Fruit fly (Drosophila melanogaster) whole organism, embryonic: ENCODE results near the gene CG14370.
A peak's percentile ranks its signal among the peaks of the same experiment; 100 is the strongest.

Experiments used
- ATbp ChIP-seq: fragments of 200-800 bp; sonication (Bioruptor generic); optimal IDR thresholded peaks from 2 replicates; lab custom pipeline; 2017; ENCODE audit warnings: missing biosample characterization, mild to moderate bottlenecking, missing genetic modification characterization, missing genetic modification reagents
- Awh ChIP-seq: fragments of 200-800 bp; sonication (Bioruptor generic); IDR thresholded peaks from 2 replicates; pipeline ENCODE4, ENCODE4 v1.3.6; 2022; ENCODE audit warnings: missing biosample characterization, missing genetic modification characterization
- Blimp-1 ChIP-seq: fragments of 200-800 bp; sonication (Bioruptor generic); optimal IDR thresholded peaks from 3 replicates; lab custom pipeline; 2018; ENCODE audit warnings: missing biosample characterization, missing genetic modification characterization, mild to moderate bottlenecking, moderate library complexity, missing genetic modification reagents
- CG10979 ChIP-seq: fragments of 200-800 bp; sonication (Bioruptor generic); optimal IDR thresholded peaks from 2 replicates; lab custom pipeline; 2018; ENCODE audit warnings: missing biosample characterization, mild to moderate bottlenecking, missing genetic modification characterization, moderate library complexity
- CG11504 ChIP-seq: fragments of 200-800 bp; sonication (Bioruptor generic); optimal IDR thresholded peaks from 3 replicates; lab custom pipeline; 2019; ENCODE audit warnings: missing biosample characterization, mild to moderate bottlenecking, missing genetic modification characterization, moderate library complexity
- CG12071 ChIP-seq: fragments of 200-800 bp; sonication (Bioruptor generic); optimal IDR thresholded peaks from 3 replicates; lab custom pipeline; 2018; ENCODE audit warnings: missing biosample characterization, mild to moderate bottlenecking, missing genetic modification characterization
- CG12236 ChIP-seq: fragments of 200-800 bp; sonication (Bioruptor generic); optimal IDR thresholded peaks from 2 replicates; lab custom pipeline; 2016; ENCODE audit warnings: missing biosample characterization, missing genetic modification characterization
- CG13424 ChIP-seq: fragments of 200-800 bp; sonication (Bioruptor generic); optimal IDR thresholded peaks from 2 replicates; lab custom pipeline; 2019; ENCODE audit warnings: missing biosample characterization, mild to moderate bottlenecking, missing genetic modification characterization, moderate library complexity
- CG14050 ChIP-seq: fragments of 200-800 bp; sonication (Bioruptor generic); IDR thresholded peaks from 3 replicates; pipeline ENCODE4 v1.3.6; 2022; ENCODE audit warnings: missing biosample characterization, missing genetic modification characterization
- CG15269 ChIP-seq: fragments of 200-800 bp; sonication (Bioruptor generic); optimal IDR thresholded peaks from 2 replicates; lab custom pipeline; 2018; ENCODE audit warnings: missing biosample characterization, mild to moderate bottlenecking, missing genetic modification characterization, moderate library complexity
- CG17359 ChIP-seq: fragments of 200-800 bp; sonication (Bioruptor generic); optimal IDR thresholded peaks from 3 replicates; lab custom pipeline; 2018; ENCODE audit warnings: missing biosample characterization, mild to moderate bottlenecking, missing genetic modification characterization, moderate library complexity
- CG18262 ChIP-seq: fragments of 200-800 bp; optimal IDR thresholded peaks from 3 replicates; lab custom pipeline; 2019; ENCODE audit warnings: missing biosample characterization, mild to moderate bottlenecking, missing genetic modification characterization, moderate library complexity
- CG2678 ChIP-seq: fragments of 200-800 bp; sonication (Bioruptor generic); optimal IDR thresholded peaks from 3 replicates; lab custom pipeline; 2019; ENCODE audit warnings: missing biosample characterization, mild to moderate bottlenecking, missing genetic modification characterization, moderate library complexity
- CG30403 ChIP-seq: fragments of 200-800 bp; sonication (Bioruptor generic); optimal IDR thresholded peaks from 3 replicates; lab custom pipeline; 2016; ENCODE audit warnings: missing biosample characterization, missing genetic modification characterization
- CG31441 ChIP-seq: fragments of 200-800 bp; sonication (Bioruptor generic); IDR thresholded peaks from 2 replicates; pipeline ENCODE4 v1.3.6; 2022; ENCODE audit warnings: missing biosample characterization, missing genetic modification characterization
- CG4424 ChIP-seq: fragments of 200-800 bp; sonication (Bioruptor generic); optimal IDR thresholded peaks from 3 replicates; lab custom pipeline; 2016; ENCODE audit warnings: missing biosample characterization, missing genetic modification characterization
- CG4820 ChIP-seq: fragments of 200-800 bp; sonication (Bioruptor generic); optimal IDR thresholded peaks from 3 replicates; lab custom pipeline; 2016; ENCODE audit warnings: missing biosample characterization, missing genetic modification characterization
- CG7839 ChIP-seq: fragments of 200-800 bp; sonication (Bioruptor generic); optimal IDR thresholded peaks from 3 replicates; lab custom pipeline; 2018; ENCODE audit warnings: missing biosample characterization, mild to moderate bottlenecking, missing genetic modification characterization, moderate library complexity
- CG8388 ChIP-seq: fragments of 200-800 bp; sonication (Bioruptor generic); optimal IDR thresholded peaks from 2 replicates; lab custom pipeline; 2019; ENCODE audit warnings: missing biosample characterization, mild to moderate bottlenecking, missing genetic modification characterization, moderate library complexity
- CG9437 ChIP-seq: fragments of 200-800 bp; sonication (Bioruptor generic); optimal IDR thresholded peaks from 2 replicates; lab custom pipeline; 2018; ENCODE audit warnings: missing biosample characterization, mild to moderate bottlenecking, missing genetic modification characterization
- D ChIP-seq, 2 experiments: fragments of 200-800 bp in 1 of 2; fragments of >200 bp in 1 of 2; sonication (Bioruptor generic) in 1 of 2; optimal IDR thresholded peaks; 2 replicates in 1 of 2; 3 replicates in 1 of 2; lab custom pipeline; 2017; ENCODE audit warnings: mild to moderate bottlenecking in 1 of 2, missing biosample characterization in 1 of 2, missing genetic modification characterization in 1 of 2, missing genetic modification reagents in 1 of 2
- D19A ChIP-seq: fragments of 200-800 bp; optimal IDR thresholded peaks from 3 replicates; lab custom pipeline; 2019; ENCODE audit warnings: missing biosample characterization, mild to moderate bottlenecking, missing genetic modification characterization, moderate library complexity
- Deaf1 ChIP-seq: fragments of 200-800 bp; optimal IDR thresholded peaks from 3 replicates; lab custom pipeline; 2019; ENCODE audit warnings: missing biosample characterization, mild to moderate bottlenecking, missing genetic modification characterization, moderate library complexity
- Hr3 ChIP-seq: fragments of 200-800 bp; sonication (Bioruptor generic); optimal IDR thresholded peaks from 3 replicates; lab custom pipeline; 2016; ENCODE audit warnings: missing biosample characterization, missing genetic modification characterization
- Hr78 ChIP-seq, 2 experiments: fragments of 200-800 bp in 1 of 2; fragments of >200 bp in 1 of 2; sonication (Bioruptor generic) in 1 of 2; optimal IDR thresholded peaks; 2 replicates each; lab custom pipeline; 2017 to 2019; ENCODE audit warnings: missing biosample characterization in 2 of 2, missing genetic modification characterization in 2 of 2, mild to moderate bottlenecking in 1 of 2, moderate library complexity in 1 of 2
- Kr ChIP-seq: fragments of 200-800 bp; sonication (Bioruptor generic); optimal IDR thresholded peaks from 2 replicates; lab custom pipeline; 2017; ENCODE audit warnings: missing biosample characterization, mild to moderate bottlenecking, missing genetic modification characterization
- Oaz ChIP-seq: fragments of 200-800 bp; sonication (Bioruptor generic); IDR thresholded peaks from 2 replicates; pipeline ENCODE4 v1.3.6; 2022; ENCODE audit warnings: missing biosample characterization, missing genetic modification characterization
- Oli ChIP-seq: fragments of 200-800 bp; sonication (Bioruptor generic); optimal IDR thresholded peaks from 2 replicates; lab custom pipeline; 2018; ENCODE audit warnings: missing biosample characterization, mild to moderate bottlenecking, missing genetic modification characterization, moderate library complexity
- Ptx1 ChIP-seq: fragments of 200-800 bp; sonication (Bioruptor generic); IDR thresholded peaks from 2 replicates; pipeline ENCODE4 v1.3.6; 2022; ENCODE audit warnings: missing biosample characterization, missing genetic modification characterization
- Six4 ChIP-seq: fragments of 200-800 bp; sonication (Bioruptor generic); optimal IDR thresholded peaks from 2 replicates; lab custom pipeline; 2016; ENCODE audit warnings: missing biosample characterization, missing genetic modification characterization
- Sox102F ChIP-seq: fragments of 200-800 bp; sonication (Bioruptor generic); optimal IDR thresholded peaks from 2 replicates; lab custom pipeline; 2018; ENCODE audit warnings: missing biosample characterization, mild to moderate bottlenecking, missing genetic modification characterization, moderate library complexity
- Xbp1 ChIP-seq: fragments of 200-800 bp; sonication (Bioruptor generic); optimal IDR thresholded peaks from 3 replicates; lab custom pipeline; 2016; ENCODE audit warnings: missing biosample characterization, mild to moderate bottlenecking, missing genetic modification characterization
- abd-A ChIP-seq: fragments of 200-800 bp; sonication (Bioruptor generic); optimal IDR thresholded peaks from 3 replicates; lab custom pipeline; 2019; ENCODE audit warnings: missing biosample characterization, mild to moderate bottlenecking, missing genetic modification characterization, moderate library complexity
- az2 ChIP-seq: fragments of 200-800 bp; sonication (Bioruptor generic); optimal IDR thresholded peaks from 3 replicates; lab custom pipeline; 2016; ENCODE audit warnings: missing biosample characterization, missing genetic modification characterization
- dmrt99B ChIP-seq: fragments of 200-800 bp; sonication (Bioruptor generic); optimal IDR thresholded peaks from 2 replicates; lab custom pipeline; 2018; ENCODE audit warnings: missing biosample characterization, mild to moderate bottlenecking, missing genetic modification characterization, moderate library complexity
- ewg ChIP-seq: fragments of 200-800 bp; sonication (Bioruptor generic); optimal IDR thresholded peaks from 3 replicates; lab custom pipeline; 2017; ENCODE audit warnings: mild to moderate bottlenecking, missing biosample characterization, missing genetic modification reagents, missing genetic modification characterization
- fd96Cb ChIP-seq: fragments of 200-800 bp; sonication (Bioruptor generic); optimal IDR thresholded peaks from 2 replicates; lab custom pipeline; 2018; ENCODE audit warnings: missing biosample characterization, mild to moderate bottlenecking, missing genetic modification characterization, moderate library complexity
- gem ChIP-seq: fragments of 200-800 bp; sonication (Bioruptor generic); optimal IDR thresholded peaks from 2 replicates; lab custom pipeline; 2019; ENCODE audit warnings: missing biosample characterization, mild to moderate bottlenecking, missing genetic modification characterization, moderate library complexity
- kah ChIP-seq: fragments of 200-800 bp; sonication (Bioruptor generic); optimal IDR thresholded peaks from 2 replicates; lab custom pipeline; 2018; ENCODE audit warnings: missing biosample characterization, mild to moderate bottlenecking, missing genetic modification characterization
- kni ChIP-seq: fragments of 200-800 bp; sonication (Bioruptor generic); optimal IDR thresholded peaks from 3 replicates; lab custom pipeline; 2017; ENCODE audit warnings: mild to moderate bottlenecking, missing biosample characterization, missing genetic modification reagents, missing genetic modification characterization
- nerfin-2 ChIP-seq: fragments of 200-800 bp; sonication (Bioruptor generic); IDR thresholded peaks from 2 replicates; pipeline ENCODE4 v1.3.6; 2022; ENCODE audit warnings: missing biosample characterization, missing genetic modification characterization; ENCODE audit not compliant: partially characterized antibody
- nmo ChIP-seq: fragments of 200-800 bp; sonication (Bioruptor generic); optimal IDR thresholded peaks from 2 replicates; lab custom pipeline; 2018; ENCODE audit warnings: missing biosample characterization, mild to moderate bottlenecking, missing genetic modification characterization, moderate library complexity
- pum ChIP-seq: fragments of 200-800 bp; sonication (Bioruptor generic); optimal IDR thresholded peaks from 2 replicates; lab custom pipeline; 2016; ENCODE audit warnings: missing biosample characterization, missing genetic modification characterization
- sens ChIP-seq: fragments of 200-800 bp; sonication (Bioruptor generic); peaks from one replicate; lab custom pipeline; 2016; ENCODE audit warnings: missing biosample characterization, missing genetic modification characterization
- sqz ChIP-seq: fragments of 200-800 bp; sonication (Bioruptor generic); optimal IDR thresholded peaks from 3 replicates; lab custom pipeline; 2018; ENCODE audit warnings: missing biosample characterization, mild to moderate bottlenecking, missing genetic modification characterization
- tap ChIP-seq: fragments of 200-800 bp; optimal IDR thresholded peaks from 3 replicates; lab custom pipeline; 2019; ENCODE audit warnings: missing biosample characterization, mild to moderate bottlenecking, missing genetic modification characterization, moderate library complexity
- twi ChIP-seq: fragments of 200-800 bp; optimal IDR thresholded peaks from 2 replicates; lab custom pipeline; 2019; ENCODE audit warnings: missing biosample characterization, mild to moderate bottlenecking, missing genetic modification characterization, moderate library complexity
- vvl ChIP-seq: fragments of 200-800 bp; sonication (Bioruptor generic); IDR thresholded peaks from 2 replicates; pipeline ENCODE4 v1.3.6; 2022; ENCODE audit warnings: missing biosample characterization, missing genetic modification characterization

The CG14370 gene

DNA sequence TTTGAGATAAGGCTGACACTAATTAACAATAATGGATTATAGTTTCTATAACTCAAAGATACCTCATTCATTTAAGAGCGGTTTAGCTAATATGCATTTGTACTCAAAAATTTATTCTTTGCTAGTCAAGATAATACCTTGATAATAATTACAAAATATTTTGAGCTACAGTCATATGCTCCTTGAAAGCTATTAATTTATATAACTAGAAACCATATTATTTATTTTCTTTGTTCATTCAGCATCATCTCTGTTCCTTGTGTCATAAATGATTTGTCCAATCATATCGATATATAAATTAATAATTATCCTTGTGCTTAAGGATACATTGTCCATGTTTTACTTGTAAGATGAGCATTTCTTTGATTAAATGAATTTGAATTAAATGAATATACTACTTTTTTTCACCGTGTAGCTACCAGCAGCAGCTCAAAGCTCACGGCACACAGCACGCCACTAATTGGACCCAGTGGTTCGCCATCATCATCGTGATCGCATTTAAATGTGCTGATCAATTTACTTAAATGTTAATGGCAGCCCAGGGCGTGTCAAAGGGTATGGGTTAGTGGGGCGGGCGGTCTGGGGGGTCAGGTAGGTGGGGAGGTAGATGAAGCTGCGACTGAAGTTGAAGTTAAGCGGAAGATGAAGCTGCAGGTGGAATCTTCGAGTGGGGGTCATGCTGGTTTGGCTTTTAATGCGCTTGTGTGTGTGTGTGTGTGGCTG, 34.5 kb upstream of the CG14370 start:
- TF ChIP-seq CG12236 (GFP tag; lab: Kevin White, UChicago) (no peak), sens (GFP tag; lab: Kevin White, UChicago) (peak; percentile 76), CG12071 (GFP tag; lab: Kevin White, UChicago) (no peak), Xbp1 (GFP tag; lab: Kevin White, UChicago) (peak; percentile 20), D (optimal IDR thresholded peaks at IDR 0.05; lab: Kevin White, UChicago) (no peak), D (GFP tag; optimal IDR thresholded peaks at IDR 0.05; lab: Kevin White, UChicago) (peak; percentile 3), Blimp-1 (GFP tag; lab: Kevin White, UChicago) (peak; percentile 33), CG4424 (GFP tag; lab: Kevin White, UChicago) (peak; percentile 32), ewg (GFP tag; lab: Kevin White, UChicago) (peak; percentile 7), az2 (peak; percentile 8), kni (GFP tag; lab: Kevin White, UChicago) (peak; percentile 37), Awh (GFP tag; lab: Robert Waterston, UW) (peak; percentile 80; the same call in 1 of the 2 replicates), Sox102F (GFP tag; lab: Kevin White, UChicago) (peak; percentile 51), nerfin-2 (GFP tag; lab: Robert Waterston, UW) (no peak), tap (tag; lab: Kevin White, UChicago) (peak; percentile 28), D19A (tag; lab: Kevin White, UChicago) (peak; percentile 17), CG7839 (peak; percentile 22), CG9437 (peak; percentile 41), CG14050 (GFP tag; lab: Robert Waterston, UW) (no peak), fd96Cb (peak; percentile 38), CG2678 (tag; lab: Kevin White, UChicago) (peak; percentile 39), Ptx1 (peak; percentile 23; the same call in 1 of the 2 replicates), Deaf1 (no peak), CG15269 (tag; lab: Kevin White, UChicago) (peak; percentile 16), CG10979 (peak; percentile 42), gem (peak; percentile 53), pum (GFP tag; lab: Kevin White, UChicago) (no peak), twi (tag; lab: Kevin White, UChicago) (no peak), abd-A (tag; lab: Kevin White, UChicago) (peak; percentile 53), CG17359 (tag; lab: Kevin White, UChicago) (peak; percentile 37), CG4820 (GFP tag; lab: Kevin White, UChicago) (peak; percentile 10), CG13424 (tag; lab: Kevin White, UChicago) (peak; percentile 19), vvl (GFP tag; lab: Robert Waterston, UW) (peak; percentile 36), dmrt99B (tag; lab: Kevin White, UChicago) (peak; percentile 64), Six4 (no peak), CG18262 (peak; percentile 59), Oaz (GFP tag; lab: Robert Waterston, UW) (no peak), Hr78 (GFP tag; optimal IDR thresholded peaks at IDR 0.05; lab: Kevin White, UChicago) (peak in 1 of 2 experiments; percentile 96), Oli (tag; lab: Kevin White, UChicago) (peak; percentile 46), Kr (GFP tag; lab: Kevin White, UChicago) (no peak), nmo (peak; percentile 42), CG11504 (tag; lab: Kevin White, UChicago) (peak; percentile 66), CG8388 (GFP tag; lab: Kevin White, UChicago) (peak; percentile 9), kah (GFP tag; lab: Kevin White, UChicago) (no peak), CG31441 (peak; percentile 59), Hr3 (GFP tag; lab: Kevin White, UChicago) (no peak), ATbp (GFP tag; lab: Kevin White, UChicago) (peak; percentile 17), CG30403 (GFP tag; lab: Kevin White, UChicago) (peak; percentile 26), sqz (no peak)
